Worm (Caenorhabditis elegans): Measurements from ENCODE around the gene ttll-15.

DNA sequence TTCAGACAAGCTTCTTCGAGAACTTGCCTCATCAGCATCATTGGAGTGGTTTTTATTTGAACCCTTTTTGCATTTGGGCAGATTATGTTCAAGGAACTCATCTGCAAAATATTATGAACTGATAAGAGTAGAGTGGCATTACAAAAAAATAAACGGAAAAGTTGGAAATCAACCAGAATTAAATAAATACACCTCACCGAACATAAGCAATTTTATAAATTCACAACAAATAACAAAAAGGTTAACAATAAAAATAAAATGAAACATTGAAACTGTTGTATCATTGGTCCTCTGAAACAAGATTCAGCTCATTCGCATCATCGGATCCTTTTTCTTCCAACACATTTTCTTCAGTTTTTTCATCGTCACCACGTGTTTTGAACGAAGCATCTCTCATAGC is 41.0 kb upstream of the ttll-15 start, which contains the start of gene asps-1:
- no peak for TF ChIP-seq egl-27 (tag; optimal IDR thresholded peaks at IDR 0.05)
- TF ChIP-seq sea-2 (GFP tag; optimal IDR thresholded peaks at IDR 0.05), result no peak

Measured in whole organism, L3 larva.